Fruit fly (Drosophila melanogaster) whole organism, pupa: ENCODE data around the gene TrpA1.

Experiments used
- CG12605 ChIP-seq: fragments of 200-800 bp; sonication (Bioruptor generic); IDR thresholded peaks from 2 replicates; pipeline ENCODE4 v1.3.6; 2022; ENCODE audit warnings: missing biosample characterization, missing genetic modification characterization
- CG14655 ChIP-seq: fragments of 200-800 bp; sonication (Bioruptor generic); optimal IDR thresholded peaks from 3 replicates; lab custom pipeline; 2017; ENCODE audit warnings: mild to moderate bottlenecking, missing biosample characterization, missing genetic modification reagents, missing genetic modification characterization
- CG34367 ChIP-seq: fragments of 200-800 bp; sonication (Bioruptor generic); optimal IDR thresholded peaks from 2 replicates; lab custom pipeline; 2018; ENCODE audit warnings: missing biosample characterization, mild to moderate bottlenecking, missing genetic modification characterization
- D1 ChIP-seq: fragments of 200-800 bp; sonication (Bioruptor generic); optimal IDR thresholded peaks from 2 replicates; lab custom pipeline; 2018; ENCODE audit warnings: missing biosample characterization, mild to moderate bottlenecking, missing genetic modification characterization, moderate library complexity
- Ets98B ChIP-seq: fragments of 200-800 bp; sonication (Bioruptor generic); IDR thresholded peaks from 2 replicates; pipeline ENCODE4 v1.3.6; 2022; ENCODE audit warnings: missing biosample characterization, missing genetic modification characterization
- Pif1A ChIP-seq: fragments of 200-800 bp; sonication (Bioruptor generic); optimal IDR thresholded peaks from 3 replicates; lab custom pipeline; 2016; ENCODE audit warnings: missing biosample characterization, missing genetic modification characterization
- rn ChIP-seq: fragments of 200-800 bp; sonication (Bioruptor generic); IDR thresholded peaks from 2 replicates; pipeline ENCODE4 v1.3.6; 2022; ENCODE audit warnings: missing biosample characterization, missing genetic modification characterization

dm6 chr3L:8871017-8871416 lies 34.0 kb downstream of the TrpA1 start:
- no peak for TF ChIP-seq CG12605 (GFP tag; lab: Robert Waterston, UW)
- no peak for TF ChIP-seq D1 (tag; lab: Kevin White, UChicago)
- TF ChIP-seq Ets98B (GFP tag; lab: Robert Waterston, UW), result no peak
- TF ChIP-seq CG14655 (GFP tag; lab: Kevin White, UChicago), result no peak
- no peak for TF ChIP-seq CG34367 (tag; lab: Kevin White, UChicago)
- no peak for TF ChIP-seq rn (GFP tag; lab: Robert Waterston, UW)
- TF ChIP-seq Pif1A (GFP tag; lab: Kevin White, UChicago), result no peak
